Fruit fly (Drosophila melanogaster) whole organism, wandering third instar larva: ENCODE measurements around the gene Nepl17.

Experiments
- Rel ChIP-seq, 2 experiments: fragments of 200-800 bp; sonication (Bioruptor generic) in 1 of 2; optimal IDR thresholded peaks; 2 replicates in 1 of 2; 3 replicates in 1 of 2; lab custom pipeline; 2016 to 2019; ENCODE audit warnings: mild to moderate bottlenecking in 2 of 2, missing biosample characterization in 2 of 2, missing genetic modification characterization in 2 of 2, moderate library complexity in 1 of 2
- br ChIP-seq: fragments of 200-800 bp; sonication (Bioruptor generic); optimal IDR thresholded peaks from 2 replicates; lab custom pipeline; 2016; ENCODE audit warnings: missing biosample characterization, missing genetic modification characterization
- usp ChIP-seq: fragments of >200 bp; optimal IDR thresholded peaks from 2 replicates; lab custom pipeline; 2017; ENCODE audit warnings: missing biosample characterization, missing genetic modification characterization

- no peak for TF ChIP-seq br
- TF ChIP-seq usp (GFP tag; lab: Kevin White, UChicago), result no peak
- TF ChIP-seq Rel (GFP tag; optimal IDR thresholded peaks at IDR 0.05; lab: Kevin White, UChicago), result no peak
- no peak for TF ChIP-seq Rel (tag; optimal IDR thresholded peaks at IDR 0.05; lab: Kevin White, UChicago)
These were observed 43.3 kb upstream of the Nepl17 start for dm6 chr3R:28829328-28829916.
